Worm (Caenorhabditis elegans): ENCODE data around the gene F41C3.8.

ce11 chrII:4759835-4760234 lies 44.0 kb downstream of the F41C3.8 start:
- TF ChIP-seq ztf-11 (tag; optimal IDR thresholded peaks at IDR 0.05): no peak
- TF ChIP-seq elt-1 (tag; optimal IDR thresholded peaks at IDR 0.05; ENCODE audit: borderline replicate concordance, insufficient read depth): no peak
- no peak for TF ChIP-seq mls-2 (tag; optimal IDR thresholded peaks at IDR 0.05)
- TF ChIP-seq nhr-28 (tag; optimal IDR thresholded peaks at IDR 0.05): no peak
- TF ChIP-seq lin-13 (tag; optimal IDR thresholded peaks at IDR 0.05): no peak
- no peak for TF ChIP-seq hlh-1 (tag; optimal IDR thresholded peaks at IDR 0.05)
- no peak for TF ChIP-seq lin-32 (GFP tag; optimal IDR thresholded peaks at IDR 0.05)
- TF ChIP-seq elt-3 (tag; optimal IDR thresholded peaks at IDR 0.05): no peak
- no peak for TF ChIP-seq ceh-83 (GFP tag; optimal IDR thresholded peaks at IDR 0.05)
- no peak for TF ChIP-seq mab-5 (tag; optimal IDR thresholded peaks at IDR 0.05)
- no peak for TF ChIP-seq unc-62 (GFP tag; optimal IDR thresholded peaks at IDR 0.05)
- TF ChIP-seq zip-8 (tag; optimal IDR thresholded peaks at IDR 0.05): no peak
- TF ChIP-seq ces-1 (GFP tag; optimal IDR thresholded peaks at IDR 0.05): no peak

Data from whole organism, mixed stage, embryonic.